Fruit fly (Drosophila melanogaster) whole organism, prepupa: ENCODE measurements around the gene Sam-S.
A peak's percentile ranks its signal among the peaks of the same experiment; 100 is the strongest.

Experiments used
- CG10631 ChIP-seq: fragments of 200-800 bp; sonication (Bioruptor generic); optimal IDR thresholded peaks from 2 replicates; lab custom pipeline; 2016; ENCODE audit warnings: missing biosample characterization, missing genetic modification characterization
- CG10669 ChIP-seq: fragments of 200-800 bp; sonication (Bioruptor generic); optimal IDR thresholded peaks from 3 replicates; lab custom pipeline; 2018; ENCODE audit warnings: missing biosample characterization, mild to moderate bottlenecking, missing genetic modification characterization, moderate library complexity
- CG11294 ChIP-seq: fragments of 200-800 bp; sonication (Bioruptor generic); IDR thresholded peaks from 2 replicates; pipeline ENCODE4 v1.3.6; 2022; ENCODE audit warnings: missing biosample characterization, missing genetic modification characterization
- CG11762 ChIP-seq: fragments of 200-800 bp; sonication (Bioruptor generic); optimal IDR thresholded peaks from 3 replicates; lab custom pipeline; 2016; ENCODE audit warnings: missing biosample characterization, missing genetic modification characterization; ENCODE audit not compliant: insufficient read depth
- CG1621 ChIP-seq: fragments of 200-800 bp; sonication (Bioruptor generic); optimal IDR thresholded peaks from 3 replicates; lab custom pipeline; 2018; ENCODE audit warnings: missing biosample characterization, mild to moderate bottlenecking, missing genetic modification characterization
- CG16779 ChIP-seq: fragments of 200-800 bp; sonication (Bioruptor generic); optimal IDR thresholded peaks from 3 replicates; lab custom pipeline; 2017; ENCODE audit warnings: missing biosample characterization, mild to moderate bottlenecking, missing genetic modification characterization
- CG3032 ChIP-seq: fragments of 200-800 bp; optimal IDR thresholded peaks from 2 replicates; lab custom pipeline; 2019; ENCODE audit warnings: missing biosample characterization, mild to moderate bottlenecking, missing genetic modification characterization, moderate library complexity
- CG31627 ChIP-seq: fragments of 200-800 bp; sonication (Bioruptor generic); optimal IDR thresholded peaks from 3 replicates; lab custom pipeline; 2016; ENCODE audit warnings: missing biosample characterization, missing genetic modification characterization
- CG32006 ChIP-seq: fragments of 200-800 bp; sonication (Bioruptor generic); optimal IDR thresholded peaks from 3 replicates; lab custom pipeline; 2017; ENCODE audit warnings: missing biosample characterization, mild to moderate bottlenecking, missing genetic modification characterization
- CG34406 ChIP-seq: fragments of 200-800 bp; sonication (Bioruptor generic); optimal IDR thresholded peaks from 3 replicates; lab custom pipeline; 2016; ENCODE audit warnings: missing biosample characterization, missing genetic modification characterization
- CG4318 ChIP-seq: fragments of 200-800 bp; sonication (Bioruptor generic); optimal IDR thresholded peaks from 3 replicates; lab custom pipeline; 2017; ENCODE audit warnings: missing biosample characterization, mild to moderate bottlenecking, missing genetic modification characterization
- CG6163 ChIP-seq: fragments of 200-800 bp; sonication (Bioruptor generic); IDR thresholded peaks from 3 replicates; pipeline ENCODE4 v1.3.6; 2022; ENCODE audit warnings: missing biosample characterization, missing genetic modification characterization
- CG6276 ChIP-seq: fragments of 200-800 bp; sonication (Bioruptor generic); optimal IDR thresholded peaks from 2 replicates; lab custom pipeline; 2017; ENCODE audit warnings: missing biosample characterization, mild to moderate bottlenecking, missing genetic modification characterization
- CG6792 ChIP-seq: fragments of 200-800 bp; sonication (Bioruptor generic); optimal IDR thresholded peaks from 3 replicates; lab custom pipeline; 2016; ENCODE audit warnings: missing biosample characterization, missing genetic modification characterization
- CG6808 ChIP-seq: fragments of 200-800 bp; sonication (Bioruptor generic); optimal IDR thresholded peaks from 3 replicates; lab custom pipeline; 2017; ENCODE audit warnings: missing biosample characterization, missing genetic modification characterization, mild to moderate bottlenecking, moderate library complexity, missing genetic modification reagents
- CG6854 ChIP-seq: fragments of 200-800 bp; sonication (Bioruptor generic); optimal IDR thresholded peaks from 2 replicates; lab custom pipeline; 2017; ENCODE audit warnings: missing biosample characterization, mild to moderate bottlenecking, missing genetic modification characterization
- CG7368 ChIP-seq: fragments of 200-800 bp; sonication (Bioruptor generic); optimal IDR thresholded peaks from 3 replicates; lab custom pipeline; 2016; ENCODE audit warnings: missing biosample characterization, missing genetic modification characterization
- CG8119 ChIP-seq: fragments of 200-800 bp; sonication (Bioruptor generic); IDR thresholded peaks from 3 replicates; pipeline ENCODE4 v1.3.6; 2022; ENCODE audit warnings: missing biosample characterization, missing genetic modification characterization
- CG8319 ChIP-seq: fragments of 200-800 bp; sonication (Bioruptor generic); optimal IDR thresholded peaks from 3 replicates; lab custom pipeline; 2016; ENCODE audit warnings: missing biosample characterization, missing genetic modification characterization
- CG8632 ChIP-seq: fragments of 200-800 bp; sonication (Bioruptor generic); optimal IDR thresholded peaks from 3 replicates; lab custom pipeline; 2016; ENCODE audit warnings: missing biosample characterization, missing genetic modification characterization
- CG9139 ChIP-seq: fragments of 200-800 bp; sonication (Bioruptor generic); optimal IDR thresholded peaks from 3 replicates; lab custom pipeline; 2017; ENCODE audit warnings: missing biosample characterization, mild to moderate bottlenecking, missing genetic modification characterization
- Eip75B ChIP-seq: fragments of 200-800 bp; sonication (Bioruptor generic); optimal IDR thresholded peaks from 3 replicates; lab custom pipeline; 2016; ENCODE audit warnings: missing biosample characterization, missing genetic modification characterization
- Eip78C ChIP-seq: fragments of 200-800 bp; sonication (Bioruptor generic); peaks from one replicate; lab custom pipeline; 2016; ENCODE audit warnings: missing biosample characterization, missing genetic modification characterization
- Eip93F ChIP-seq: fragments of 200-800 bp; sonication (Bioruptor generic); optimal IDR thresholded peaks from 2 replicates; lab custom pipeline; 2016; ENCODE audit warnings: missing biosample characterization, mild to moderate bottlenecking, missing genetic modification characterization
- Ets96B ChIP-seq: fragments of 200-800 bp; optimal IDR thresholded peaks from 2 replicates; lab custom pipeline; 2019; ENCODE audit warnings: missing biosample characterization, mild to moderate bottlenecking, missing genetic modification characterization, moderate library complexity
- Gug ChIP-seq: fragments of 200-800 bp; sonication (Bioruptor generic); IDR thresholded peaks from 2 replicates; pipeline ENCODE4 v1.3.6; 2022; ENCODE audit warnings: missing biosample characterization, missing genetic modification characterization
- Hr38 ChIP-seq: sonication (Bioruptor generic); optimal IDR thresholded peaks from 2 replicates; lab custom pipeline; 2016; ENCODE audit warnings: missing biosample characterization, missing genetic modification characterization
- Hr39 ChIP-seq: fragments of 200-800 bp; sonication (Bioruptor generic); optimal IDR thresholded peaks from 2 replicates; lab custom pipeline; 2016; ENCODE audit warnings: missing biosample characterization, missing genetic modification characterization
- Hr4 ChIP-seq: fragments of 200-800 bp; sonication (Bioruptor generic); optimal IDR thresholded peaks from 3 replicates; lab custom pipeline; 2016; ENCODE audit warnings: missing biosample characterization, missing genetic modification characterization
- Lpt ChIP-seq: fragments of 200-800 bp; sonication (Bioruptor generic); optimal IDR thresholded peaks from 3 replicates; lab custom pipeline; 2016; ENCODE audit warnings: missing biosample characterization, missing genetic modification characterization
- Met ChIP-seq: fragments of 200-800 bp; sonication (Bioruptor generic); optimal IDR thresholded peaks from 3 replicates; lab custom pipeline; 2016; ENCODE audit warnings: missing biosample characterization, missing genetic modification characterization
- OdsH ChIP-seq: fragments of 200-800 bp; sonication (Bioruptor generic); optimal IDR thresholded peaks from 3 replicates; lab custom pipeline; 2016; ENCODE audit warnings: missing biosample characterization, missing genetic modification characterization
- Smox ChIP-seq: fragments of 200-800 bp; sonication (Bioruptor generic); optimal IDR thresholded peaks from 3 replicates; lab custom pipeline; 2016; ENCODE audit warnings: missing biosample characterization, missing genetic modification characterization
- Sox102F ChIP-seq: fragments of 200-800 bp; sonication (Bioruptor generic); optimal IDR thresholded peaks from 2 replicates; lab custom pipeline; 2016; ENCODE audit warnings: missing biosample characterization, mild to moderate bottlenecking, missing genetic modification characterization
- Sox14 ChIP-seq: fragments of 200-800 bp; sonication (Bioruptor generic); optimal IDR thresholded peaks from 3 replicates; lab custom pipeline; 2016; ENCODE audit warnings: missing biosample characterization, missing genetic modification characterization
- Sox15 ChIP-seq: fragments of 200-800 bp; sonication (Bioruptor generic); optimal IDR thresholded peaks from 3 replicates; lab custom pipeline; 2016; ENCODE audit warnings: missing biosample characterization, missing genetic modification characterization
- achi ChIP-seq: fragments of 200-800 bp; sonication (Bioruptor generic); optimal IDR thresholded peaks from 3 replicates; lab custom pipeline; 2016; ENCODE audit warnings: missing biosample characterization, missing genetic modification characterization
- cyc ChIP-seq: fragments of 200-800 bp; sonication (Bioruptor generic); optimal IDR thresholded peaks from 3 replicates; lab custom pipeline; 2016; ENCODE audit warnings: missing biosample characterization, missing genetic modification characterization
- dac ChIP-seq: fragments of 200-800 bp; sonication (Bioruptor generic); optimal IDR thresholded peaks from 2 replicates; lab custom pipeline; 2017; ENCODE audit warnings: missing biosample characterization, mild to moderate bottlenecking, missing genetic modification characterization
- dsx ChIP-seq: fragments of 200-800 bp; optimal IDR thresholded peaks from 3 replicates; lab custom pipeline; 2019; ENCODE audit warnings: missing biosample characterization, mild to moderate bottlenecking, missing genetic modification characterization, moderate library complexity; ENCODE audit not compliant: poor library complexity, severe bottlenecking
- eg ChIP-seq: fragments of 200-800 bp; sonication (Bioruptor generic); IDR thresholded peaks from 3 replicates; pipeline ENCODE4 v1.3.6; 2022; ENCODE audit warnings: missing biosample characterization, missing genetic modification characterization
- fd59A ChIP-seq: fragments of 200-800 bp; sonication (Bioruptor generic); optimal IDR thresholded peaks from 2 replicates; lab custom pipeline; 2017; ENCODE audit warnings: missing biosample characterization, mild to moderate bottlenecking, missing genetic modification characterization, missing genetic modification reagents
- fkh ChIP-seq: fragments of 200-800 bp; sonication (Bioruptor generic); optimal IDR thresholded peaks from 3 replicates; lab custom pipeline; 2017; ENCODE audit warnings: missing biosample characterization, mild to moderate bottlenecking, missing genetic modification characterization, moderate library complexity
- lz ChIP-seq: fragments of 200-800 bp; sonication (Bioruptor generic); optimal IDR thresholded peaks from 3 replicates; lab custom pipeline; 2016; ENCODE audit warnings: missing biosample characterization, missing genetic modification characterization
- net ChIP-seq: fragments of 200-800 bp; sonication (Bioruptor generic); optimal IDR thresholded peaks from 3 replicates; lab custom pipeline; 2016; ENCODE audit warnings: missing biosample characterization, missing genetic modification characterization
- pdm3 ChIP-seq: fragments of 200-800 bp; sonication (Bioruptor generic); optimal IDR thresholded peaks from 3 replicates; lab custom pipeline; 2016; ENCODE audit warnings: missing biosample characterization, missing genetic modification characterization
- salr ChIP-seq, 2 experiments: fragments of 200-800 bp; sonication (Bioruptor generic); optimal IDR thresholded peaks; 3 replicates each; lab custom pipeline; 2016 to 2018; ENCODE audit warnings: missing biosample characterization in 2 of 2, missing genetic modification characterization in 2 of 2, mild to moderate bottlenecking in 1 of 2
- spab ChIP-seq: fragments of 200-800 bp; sonication (Bioruptor generic); optimal IDR thresholded peaks from 2 replicates; lab custom pipeline; 2017; ENCODE audit warnings: missing biosample characterization, mild to moderate bottlenecking, missing genetic modification characterization, missing genetic modification reagents
- svp ChIP-seq: fragments of 200-800 bp; sonication (Bioruptor generic); peaks from one replicate; lab custom pipeline; 2016; ENCODE audit warnings: missing biosample characterization, missing genetic modification characterization
- topi ChIP-seq: fragments of 200-800 bp; sonication (Bioruptor generic); optimal IDR thresholded peaks from 3 replicates; lab custom pipeline; 2016; ENCODE audit warnings: missing biosample characterization, missing genetic modification characterization

The Sam-S gene

DNA sequence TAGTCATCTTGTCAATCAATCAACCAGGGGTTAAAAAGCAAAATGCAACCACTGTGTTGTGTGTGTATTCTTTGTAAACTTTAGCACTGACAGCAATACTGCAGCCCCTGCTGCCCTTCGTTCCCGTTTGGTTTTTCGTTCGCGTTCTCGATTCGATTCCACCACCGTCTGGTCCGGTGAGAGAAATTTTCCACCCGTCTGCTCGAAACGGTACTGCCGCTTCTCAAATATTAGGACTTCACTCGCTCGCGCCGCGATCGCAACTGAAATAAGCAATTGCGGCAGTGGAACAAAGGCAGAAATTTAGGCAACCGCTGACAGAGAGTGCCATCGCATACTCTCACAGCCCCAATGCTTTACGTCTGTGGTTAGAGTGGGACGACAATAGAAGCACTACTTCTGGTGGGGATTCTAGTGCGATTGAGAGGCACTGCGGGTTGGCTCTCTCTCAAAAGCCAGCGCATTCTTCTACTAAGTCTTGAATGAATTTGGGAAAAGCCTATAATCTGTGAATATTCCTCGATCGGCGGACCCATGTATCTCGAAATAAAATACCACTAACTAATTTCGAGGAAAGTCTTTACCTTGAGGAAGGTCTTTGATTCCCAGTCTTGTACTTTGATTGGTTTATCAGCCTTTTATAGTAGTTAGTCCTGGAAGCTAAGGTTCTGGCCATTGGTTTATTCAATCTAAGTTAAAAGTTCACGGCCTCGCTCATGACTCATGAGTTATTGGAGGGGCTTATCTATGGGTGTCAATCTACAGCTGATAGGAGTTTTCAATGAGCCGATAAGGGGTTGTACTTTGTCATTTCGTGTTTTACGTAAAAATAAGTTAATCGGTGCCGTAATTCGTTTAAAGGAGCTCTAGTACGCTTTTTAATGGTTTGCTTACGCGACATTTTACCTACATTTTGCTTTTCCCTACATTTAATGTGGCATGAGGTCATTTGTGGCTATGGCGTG lies 22.6 kb downstream of the Sam-S start:
- TF ChIP-seq pdm3 (GFP tag; lab: Kevin White, UChicago) (no peak), topi (peak; percentile 49), Gug (GFP tag; lab: Robert Waterston, UW) (peak; percentile 36; the same call in 1 of the 2 replicates), fd59A (GFP tag; lab: Kevin White, UChicago) (no peak), CG34406 (no peak), eg (GFP tag; lab: Robert Waterston, UW) (peak; percentile 78; the same call in 2 of the 3 replicates), dsx (GFP tag; lab: Kevin White, UChicago) (peak; percentile 74), CG6276 (GFP tag; lab: Kevin White, UChicago) (peak; percentile 65), CG16779 (tag; lab: Kevin White, UChicago) (peak; percentile 80), dac (GFP tag; lab: Kevin White, UChicago) (no peak), CG9139 (GFP tag; lab: Kevin White, UChicago) (peak; percentile 63), CG1621 (tag; lab: Kevin White, UChicago) (peak; percentile 40), spab (GFP tag; lab: Kevin White, UChicago) (peak; percentile 12), CG11294 (GFP tag; lab: Robert Waterston, UW) (no peak), Lpt (peak; percentile 21), CG10669 (GFP tag; lab: Kevin White, UChicago) (no peak), Met (GFP tag; lab: Kevin White, UChicago) (peak; percentile 47), svp (GFP tag; lab: Kevin White, UChicago) (peak; percentile 87), Ets96B (tag; lab: Kevin White, UChicago) (peak; percentile 18), CG3032 (tag; lab: Kevin White, UChicago) (no peak), Sox102F (GFP tag; lab: Kevin White, UChicago) (peak; percentile 87), OdsH (GFP tag; lab: Kevin White, UChicago) (no peak), CG31627 (no peak), Hr4 (no peak), fkh (GFP tag; lab: Kevin White, UChicago) (no peak), Hr38 (no peak), CG6808 (peak; percentile 57), salr (GFP tag; optimal IDR thresholded peaks at IDR 0.05; lab: Kevin White, UChicago) (peak in 1 of 2 experiments; percentile 10), CG4318 (GFP tag; lab: Kevin White, UChicago) (no peak), Eip78C (GFP tag; lab: Kevin White, UChicago) (peak; percentile 83), Sox15 (GFP tag; lab: Kevin White, UChicago) (no peak), CG8319 (GFP tag; lab: Kevin White, UChicago) (peak; percentile 8), CG8632 (GFP tag; lab: Kevin White, UChicago) (no peak), CG6854 (GFP tag; lab: Kevin White, UChicago) (peak; percentile 91), Eip93F (peak; percentile 83), CG6792 (GFP tag; lab: Kevin White, UChicago) (peak; percentile 6), CG8119 (GFP tag; lab: Robert Waterston, UW) (peak; percentile 66), CG11762 (GFP tag; lab: Kevin White, UChicago) (no peak), CG6163 (GFP tag; lab: Robert Waterston, UW) (peak; percentile 69), Hr39 (no peak), Sox14 (GFP tag; lab: Kevin White, UChicago) (peak; percentile 96), Smox (GFP tag; lab: Kevin White, UChicago) (no peak), lz (GFP tag; lab: Kevin White, UChicago) (peak; percentile 25), Eip75B (GFP tag; lab: Kevin White, UChicago) (peak; percentile 37), achi (GFP tag; lab: Kevin White, UChicago) (peak; percentile 14), CG10631 (GFP tag; lab: Kevin White, UChicago) (no peak), cyc (GFP tag; lab: Kevin White, UChicago) (peak; percentile 11), CG7368 (GFP tag; lab: Kevin White, UChicago) (no peak), net (GFP tag; lab: Kevin White, UChicago) (peak; percentile 85), CG32006 (no peak)
